Worm (Caenorhabditis elegans) whole organism, L4 larva: ENCODE results near the gene W06H8.2.
A peak's percentile ranks its signal among the peaks of the same experiment; 100 is the strongest.

Source experiments
- F10B5.3 ChIP-seq: sonication (generic microtip); optimal IDR thresholded peaks from 2 replicates; lab custom pipeline; 2016; ENCODE audit warnings: mild to moderate bottlenecking, missing genetic modification characterization, missing compliant biosample characterization
- F49E8.2 ChIP-seq: sonication (generic microtip); optimal IDR thresholded peaks from 2 replicates; lab custom pipeline; 2016; ENCODE audit warnings: missing compliant biosample characterization, mild to moderate bottlenecking, missing genetic modification characterization, borderline replicate concordance
- T26A8.4 ChIP-seq: fragments of 200-800 bp; sonication (Bioruptor generic); IDR thresholded peaks from 2 replicates; pipeline ENCODE4 v1.3.6; 2022; ENCODE audit warnings: missing genetic modification characterization, missing compliant biosample characterization
- Y105C5A.15 ChIP-seq: fragments of 200-800 bp; sonication (Bioruptor generic); IDR thresholded peaks from 2 replicates; pipeline ENCODE4 v1.3.6; 2022; ENCODE audit warnings: missing genetic modification characterization, missing compliant biosample characterization
- Y5F2A.4 ChIP-seq: fragments of 200-800 bp; sonication (Bioruptor generic); optimal IDR thresholded peaks from 2 replicates; lab custom pipeline; 2018; ENCODE audit warnings: mild to moderate bottlenecking, missing genetic modification characterization, missing compliant biosample characterization
- Y75B8A.6 ChIP-seq: fragments of 200-800 bp; sonication (Bioruptor generic); IDR thresholded peaks from 2 replicates; pipeline ENCODE4 v1.3.6; 2022; ENCODE audit warnings: missing genetic modification reagents, missing genetic modification characterization, missing compliant biosample characterization
- aha-1 ChIP-seq: fragments of 150-350 bp; peaks from one replicate; lab custom pipeline; 2014; ENCODE audit warnings: missing biosample characterization, missing genetic modification characterization
- ama-1 ChIP-seq: fragments of 150-350 bp; optimal IDR thresholded peaks from 2 replicates; lab custom pipeline; 2014; ENCODE audit warnings: inconsistent platforms, mixed read lengths
- arid-1 ChIP-seq: fragments of 200-800 bp; sonication (Bioruptor generic); conservative IDR thresholded peaks from 2 replicates; pipeline ENCODE4 v1.3.6; 2022; ENCODE audit warnings: missing genetic modification reagents, missing genetic modification characterization, missing compliant biosample characterization
- ceh-44 ChIP-seq: fragments of 200-800 bp; sonication (Bioruptor generic); IDR thresholded peaks from 2 replicates; pipeline ENCODE4 v1.3.6; 2022; ENCODE audit warnings: missing genetic modification reagents, missing genetic modification characterization, missing compliant biosample characterization
- ceh-62 ChIP-seq: sonication (generic microtip); optimal IDR thresholded peaks from 2 replicates; lab custom pipeline; 2017; ENCODE audit warnings: missing biosample characterization, missing genetic modification characterization
- ces-1 ChIP-seq: fragments of 150-350 bp; sonication (generic microtip); optimal IDR thresholded peaks from 4 replicates; lab custom pipeline; 2014; ENCODE audit warnings: missing biosample characterization, missing genetic modification reagents, missing genetic modification characterization
- daf-12 ChIP-seq: fragments of 150-350 bp; optimal IDR thresholded peaks from 2 replicates; lab custom pipeline; 2014; ENCODE audit warnings: missing biosample characterization, missing genetic modification reagents, missing genetic modification characterization
- daf-16 ChIP-seq, 3 experiments: sonication (generic microtip); optimal IDR thresholded peaks; 2 replicates each; lab custom pipeline; 2016 to 2017; ENCODE audit warnings: missing genetic modification characterization in 3 of 3, missing genetic modification reagents in 3 of 3, mild to moderate bottlenecking in 2 of 3, missing compliant biosample characterization in 2 of 3, missing biosample characterization in 1 of 3, moderate library complexity in 1 of 3
- dpl-1 ChIP-seq: fragments of 150-350 bp; optimal IDR thresholded peaks from 2 replicates; lab custom pipeline; 2014; ENCODE audit warnings: missing biosample characterization, missing genetic modification reagents, missing genetic modification characterization
- egl-43 ChIP-seq: fragments of 200-800 bp; sonication (Bioruptor generic); IDR thresholded peaks from 2 replicates; pipeline ENCODE4 v1.3.6; 2022; ENCODE audit warnings: missing genetic modification reagents, missing genetic modification characterization, missing compliant biosample characterization
- gei-8 ChIP-seq: fragments of 200-800 bp; sonication (Bioruptor generic); optimal IDR thresholded peaks from 2 replicates; lab custom pipeline; 2018; ENCODE audit warnings: mild to moderate bottlenecking, missing genetic modification characterization, missing compliant biosample characterization
- hmg-1.1 ChIP-seq: fragments of 200-800 bp; sonication (Bioruptor generic); IDR thresholded peaks from 2 replicates; pipeline ENCODE4 v1.3.6; 2022; ENCODE audit warnings: missing genetic modification reagents, missing genetic modification characterization, missing compliant biosample characterization
- jun-1 ChIP-seq: fragments of 150-350 bp; optimal IDR thresholded peaks from 2 replicates; lab custom pipeline; 2014; ENCODE audit warnings: missing biosample characterization, missing genetic modification reagents, missing genetic modification characterization
- lin-13 ChIP-seq: fragments of 150-350 bp; optimal IDR thresholded peaks from 2 replicates; lab custom pipeline; 2014; ENCODE audit warnings: missing biosample characterization, missing genetic modification reagents, missing genetic modification characterization
- lin-29 ChIP-seq: fragments of 200-800 bp; sonication (Bioruptor generic); IDR thresholded peaks from 2 replicates; pipeline ENCODE4 v1.3.6; 2022; ENCODE audit warnings: missing genetic modification reagents, missing genetic modification characterization, missing compliant biosample characterization
- lin-38 ChIP-seq: fragments of 200-800 bp; sonication (Bioruptor generic); IDR thresholded peaks from 2 replicates; pipeline ENCODE4 v1.3.6; 2022; ENCODE audit warnings: missing genetic modification reagents, missing genetic modification characterization, missing compliant biosample characterization
- lsy-2 ChIP-seq, 2 experiments: fragments of 150-350 bp in 1 of 2; sonication (generic microtip) in 1 of 2; optimal IDR thresholded peaks; 2 replicates each; lab custom pipeline; 2014 to 2017; ENCODE audit warnings: missing biosample characterization in 2 of 2, missing genetic modification characterization in 2 of 2
- madf-9 ChIP-seq: fragments of 200-800 bp; sonication (Bioruptor generic); conservative IDR thresholded peaks from 2 replicates; pipeline ENCODE4 v1.3.6; 2022; ENCODE audit warnings: missing genetic modification reagents, missing genetic modification characterization, missing compliant biosample characterization
- mep-1 ChIP-seq: fragments of 150-350 bp; sonication (generic microtip); optimal IDR thresholded peaks from 3 replicates; lab custom pipeline; 2014; ENCODE audit warnings: missing biosample characterization, missing genetic modification characterization
- mes-2 ChIP-seq: sonication (generic microtip); optimal IDR thresholded peaks from 2 replicates; lab custom pipeline; 2016; ENCODE audit warnings: missing genotype, mild to moderate bottlenecking, missing genetic modification characterization, missing compliant biosample characterization; ENCODE audit not compliant: poor library complexity, severe bottlenecking
- mxl-3 ChIP-seq: fragments of 200-800 bp; sonication (Bioruptor generic); optimal IDR thresholded peaks from 2 replicates; lab custom pipeline; 2018; ENCODE audit warnings: mild to moderate bottlenecking, missing genetic modification characterization, missing compliant biosample characterization
- nhr-10 ChIP-seq: fragments of 150-350 bp; optimal IDR thresholded peaks from 2 replicates; lab custom pipeline; 2014; ENCODE audit warnings: missing biosample characterization, missing genetic modification characterization
- nhr-102 ChIP-seq: sonication (generic microtip); optimal IDR thresholded peaks from 2 replicates; lab custom pipeline; 2016; ENCODE audit warnings: mild to moderate bottlenecking, missing genetic modification characterization, moderate library complexity, missing compliant biosample characterization
- nhr-11 ChIP-seq: fragments of 150-350 bp; optimal IDR thresholded peaks from 2 replicates; lab custom pipeline; 2014; ENCODE audit warnings: missing biosample characterization, missing genetic modification characterization
- nhr-237 ChIP-seq: sonication (generic microtip); optimal IDR thresholded peaks from 2 replicates; lab custom pipeline; 2017; ENCODE audit warnings: missing biosample characterization, missing genetic modification characterization
- nhr-41 ChIP-seq: fragments of 200-800 bp; sonication (Bioruptor generic); IDR thresholded peaks from 2 replicates; pipeline ENCODE4 v1.3.6; 2022; ENCODE audit warnings: missing genetic modification reagents, missing genetic modification characterization, missing compliant biosample characterization
- nhr-42 ChIP-seq: fragments of 200-800 bp; sonication (Bioruptor generic); IDR thresholded peaks from 2 replicates; pipeline ENCODE4 v1.3.6; 2022; ENCODE audit warnings: missing genetic modification characterization, missing compliant biosample characterization
- nhr-48 ChIP-seq: sonication (generic microtip); optimal IDR thresholded peaks from 2 replicates; lab custom pipeline; 2016; ENCODE audit warnings: mild to moderate bottlenecking, missing genetic modification characterization, missing compliant biosample characterization
- php-3 ChIP-seq: fragments of 200-800 bp; sonication (Bioruptor generic); IDR thresholded peaks from 2 replicates; pipeline ENCODE4 v1.3.6; 2022; ENCODE audit warnings: missing genetic modification reagents, missing genetic modification characterization, missing compliant biosample characterization
- pqm-1 ChIP-seq: sonication (generic microtip); optimal IDR thresholded peaks from 2 replicates; lab custom pipeline; 2017; ENCODE audit warnings: missing biosample characterization, missing genetic modification characterization
- sdz-12 ChIP-seq: fragments of 200-800 bp; sonication (Bioruptor generic); optimal IDR thresholded peaks from 2 replicates; lab custom pipeline; 2018; ENCODE audit warnings: mild to moderate bottlenecking, missing genetic modification characterization, missing compliant biosample characterization
- set-16 ChIP-seq: fragments of 200-800 bp; sonication (Bioruptor generic); IDR thresholded peaks from 2 replicates; pipeline ENCODE4 v1.3.6; 2022; ENCODE audit warnings: missing genetic modification reagents, missing genetic modification characterization, missing compliant biosample characterization
- snpc-1.2 ChIP-seq: fragments of 200-800 bp; sonication (Bioruptor generic); IDR thresholded peaks from 2 replicates; pipeline ENCODE4 v1.3.6; 2022; ENCODE audit warnings: missing genetic modification reagents, missing genetic modification characterization, missing compliant biosample characterization
- spr-3 ChIP-seq: fragments of 200-800 bp; sonication (Bioruptor generic); optimal IDR thresholded peaks from 2 replicates; lab custom pipeline; 2018; ENCODE audit warnings: mild to moderate bottlenecking, missing genetic modification characterization, missing compliant biosample characterization
- unc-130 ChIP-seq: sonication (generic microtip); optimal IDR thresholded peaks from 2 replicates; lab custom pipeline; 2016; ENCODE audit warnings: missing genetic modification reagents, missing genetic modification characterization, missing compliant biosample characterization
- unc-62 ChIP-seq, 3 experiments: fragments of 150-350 bp in 1 of 3; sonication (generic microtip); optimal IDR thresholded peaks in 2 of 3; peaks in 1 of 3; 1 replicate in 1 of 3; 2 replicates in 2 of 3; lab custom pipeline; 2014 to 2017; ENCODE audit warnings: missing biosample characterization in 3 of 3, missing genetic modification characterization in 3 of 3, missing genetic modification reagents in 3 of 3, missing genotype in 1 of 3
- zag-1 ChIP-seq: fragments of 150-350 bp; optimal IDR thresholded peaks from 2 replicates; lab custom pipeline; 2014; ENCODE audit warnings: missing biosample characterization, missing genetic modification characterization
- zfp-2 ChIP-seq: sonication (generic microtip); optimal IDR thresholded peaks from 2 replicates; lab custom pipeline; 2016; ENCODE audit warnings: mild to moderate bottlenecking, missing genetic modification characterization, missing compliant biosample characterization
- zfp-3 ChIP-seq: fragments of 200-800 bp; sonication (Bioruptor generic); conservative IDR thresholded peaks from 2 replicates; pipeline ENCODE4 v1.3.6; 2022; ENCODE audit warnings: missing genetic modification reagents, missing genetic modification characterization, missing compliant biosample characterization
- zip-2 ChIP-seq: fragments of 150-350 bp; optimal IDR thresholded peaks from 2 replicates; lab custom pipeline; 2014; ENCODE audit warnings: missing biosample characterization, missing genetic modification characterization

The W06H8.2 gene

DNA sequence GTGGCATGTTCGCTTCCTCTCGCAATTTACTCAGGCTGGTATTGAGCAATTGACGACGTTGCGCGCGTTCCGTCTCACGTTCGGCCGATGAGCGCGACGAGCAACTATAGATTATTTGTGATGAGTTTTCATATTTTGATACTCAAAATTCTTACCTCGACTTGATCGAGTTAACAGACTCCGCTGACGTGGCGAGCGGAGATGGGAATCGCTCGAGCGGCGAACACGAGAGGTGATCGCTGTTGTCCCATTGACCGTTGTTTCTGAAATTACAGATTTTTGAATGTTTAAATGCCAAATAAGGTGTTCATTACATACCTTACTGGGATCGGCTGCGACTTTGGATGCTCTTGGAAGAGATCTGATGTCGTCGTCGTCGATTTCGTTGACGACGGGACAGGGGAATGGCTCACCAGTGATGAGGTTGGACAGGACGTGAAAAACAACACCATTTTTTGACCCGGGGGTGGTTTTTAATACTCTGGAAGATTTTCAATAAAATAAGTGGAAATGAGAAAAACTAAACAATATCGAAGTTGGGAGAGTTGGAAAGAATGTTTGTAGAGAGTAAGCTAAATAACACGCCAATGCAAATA, 20.1 kb downstream of the W06H8.2 start, which contains the start of gene W06H8.6 (continued):
- TF ChIP-seq lin-29 (GFP tag; lab: Robert Waterston, UW) (no peak), php-3 (GFP tag; lab: Robert Waterston, UW) (peak; percentile 53), F10B5.3 (tag; lab: Kevin White, UChicago) (no peak), T26A8.4 (GFP tag; lab: Robert Waterston, UW) (no peak), spr-3 (GFP tag; lab: Kevin White, UChicago) (peak; percentile 22), nhr-11 (tag; lab: Kevin White, UChicago) (peak; percentile 7), aha-1 (tag; lab: Kevin White, UChicago) (peak; percentile 58), pqm-1 (tag; lab: Kevin White, UChicago) (no peak), mep-1 (tag; lab: Kevin White, UChicago) (no peak), set-16 (GFP tag; lab: Robert Waterston, UW) (peak; percentile 22; the same call in 1 of the 2 replicates), madf-9 (peak; percentile 61), ama-1 (no peak), Y105C5A.15 (0 out of 2 replicates have a peak, but pooled peaks have one; percentile 21), zag-1 (tag; lab: Kevin White, UChicago) (no peak), sdz-12 (GFP tag; lab: Kevin White, UChicago) (peak; percentile 55), egl-43 (GFP tag; lab: Robert Waterston, UW) (0 out of 2 replicates have a peak, but pooled peaks have one; percentile 46), snpc-1.2 (GFP tag; lab: Robert Waterston, UW) (0 out of 2 replicates have a peak, but pooled peaks have one; percentile 41), nhr-48 (tag; lab: Kevin White, UChicago) (peak; percentile 14), lin-13 (GFP tag; lab: Kevin White, UChicago) (no peak)

DNA sequence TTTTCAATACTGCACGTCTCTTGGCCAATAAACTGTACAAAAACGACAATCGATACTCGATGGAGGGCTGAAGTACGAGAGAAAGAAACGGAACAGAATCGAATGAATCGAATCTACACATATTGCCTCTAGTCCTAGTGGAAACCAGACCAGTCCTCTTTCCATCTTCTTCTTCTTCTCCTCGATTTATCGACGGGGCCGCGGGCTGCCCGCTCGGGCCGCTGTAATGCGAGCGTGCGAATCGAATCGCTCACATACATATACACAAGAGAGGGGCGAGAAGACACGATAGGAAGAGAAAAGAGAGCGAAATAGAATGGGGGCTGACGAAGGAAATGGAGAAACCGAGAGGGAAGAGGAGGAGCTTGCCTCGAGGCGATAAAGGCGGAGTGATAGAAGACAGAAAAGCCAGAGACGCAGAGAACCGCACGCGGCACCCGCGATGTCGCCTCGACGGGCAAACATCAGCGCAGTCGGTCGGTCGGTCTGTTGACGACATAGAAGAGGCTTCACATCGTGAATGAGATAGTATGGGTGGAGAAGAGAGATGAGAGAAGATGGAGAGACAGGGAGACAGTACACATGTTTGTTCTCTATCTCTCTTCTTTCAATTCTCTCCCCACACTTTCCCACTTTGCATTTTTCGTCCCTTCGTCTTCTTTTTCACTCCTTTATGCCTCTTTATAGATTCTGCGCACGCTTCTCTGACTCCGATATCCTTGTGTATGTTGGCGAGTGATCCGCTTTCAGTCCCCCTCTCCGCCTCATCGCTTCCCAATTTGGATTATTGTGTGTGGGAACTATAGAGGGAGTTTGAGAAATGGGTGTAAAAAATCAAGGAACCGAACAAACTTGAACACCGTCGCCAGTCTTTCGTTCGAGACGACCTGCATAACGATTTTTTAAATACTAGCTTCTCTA, 21.0 kb downstream of the W06H8.2 start:
- TF ChIP-seq zfp-3 (GFP tag; lab: Robert Waterston, UW) (peak; percentile 68; the same call in 1 of the 2 replicates), mxl-3 (GFP tag; lab: Kevin White, UChicago) (peak; percentile 92), daf-12 (tag; lab: Kevin White, UChicago) (no peak), ces-1 (GFP tag; lab: Kevin White, UChicago) (no peak), daf-16 (GFP tag; optimal IDR thresholded peaks at IDR 0.05; lab: Kevin White, UChicago) (peak; percentile 86 to 87), daf-16 (tag; optimal IDR thresholded peaks at IDR 0.05; lab: Kevin White, UChicago) (peak; percentile 93), dpl-1 (GFP tag; lab: Kevin White, UChicago) (peak; percentile 67), arid-1 (peak; percentile 81), ceh-44 (GFP tag; lab: Robert Waterston, UW) (no peak), zfp-2 (peak; percentile 8), ceh-62 (tag; lab: Kevin White, UChicago) (no peak), zip-2 (tag; lab: Kevin White, UChicago) (peak; percentile 51), lsy-2 (tag; optimal IDR thresholded peaks at IDR 0.05; lab: Kevin White, UChicago) (peak; percentile 86), unc-130 (GFP tag; lab: Kevin White, UChicago) (peak; percentile 17), gei-8 (GFP tag; lab: Kevin White, UChicago) (peak; percentile 56), hmg-1.1 (peak; percentile 97), nhr-102 (tag; lab: Kevin White, UChicago) (peak; percentile 41), mes-2 (tag; lab: Kevin White, UChicago) (peak; percentile 63), nhr-10 (tag; lab: Kevin White, UChicago) (peak; percentile 67), unc-62 (GFP tag; optimal IDR thresholded peaks at IDR 0.05 in 1 of 2; lab: Kevin White, UChicago) (peak in 1 of 2 experiments; percentile 100), unc-62 (tag; optimal IDR thresholded peaks at IDR 0.05; lab: Kevin White, UChicago) (no peak), lin-38 (GFP tag; lab: Robert Waterston, UW) (peak; percentile 61), spr-3 (GFP tag; lab: Kevin White, UChicago) (peak; percentile 41), jun-1 (tag; lab: Kevin White, UChicago) (peak; percentile 72), nhr-237 (peak; percentile 5), Y75B8A.6 (GFP tag; lab: Robert Waterston, UW) (no peak; the same call in 1 of the 2 replicates), F49E8.2 (no peak), nhr-42 (GFP tag; lab: Robert Waterston, UW) (no peak; the same call in 1 of the 2 replicates), snpc-1.2 (GFP tag; lab: Robert Waterston, UW) (no peak), Y5F2A.4 (GFP tag; lab: Kevin White, UChicago) (peak; percentile 46), nhr-41 (peak; percentile 59)
